Worm (Caenorhabditis elegans): ENCODE results near the gene F41G3.20.
A peak's percentile ranks its signal among the peaks of the same experiment; 100 is the strongest.

F41G3.20 gene

ce11 chrII:6721581-6721980, 29.2 kb downstream of the F41G3.20 start:
- no peak for TF ChIP-seq ets-5 (GFP tag; IDR thresholded peaks at IDR 0.05)
- TF ChIP-seq C34B4.2 (tag; optimal IDR thresholded peaks at IDR 0.05): no peak
- no peak for TF ChIP-seq unc-86 (tag; optimal IDR thresholded peaks at IDR 0.05)
- TF ChIP-seq aha-1 (tag; optimal IDR thresholded peaks at IDR 0.05): no peak
- no peak for TF ChIP-seq egl-27 (tag; optimal IDR thresholded peaks at IDR 0.05)
- no peak for TF ChIP-seq hpl-2 (GFP tag; optimal IDR thresholded peaks at IDR 0.05)
- TF ChIP-seq C16A3.4 (tag; optimal IDR thresholded peaks at IDR 0.05): no peak
- TF ChIP-seq lsy-2 (tag; optimal IDR thresholded peaks at IDR 0.05): peak; percentile 18 to 50
- no peak for TF ChIP-seq sup-37 (GFP tag; optimal IDR thresholded peaks at IDR 0.05)
- TF ChIP-seq lin-13 (GFP tag; optimal IDR thresholded peaks at IDR 0.05): no peak
- peak in 1 of 2 experiments; percentile 31 for TF ChIP-seq efl-1 (optimal IDR thresholded peaks at IDR 0.05)
- TF ChIP-seq efl-1 (GFP tag; optimal IDR thresholded peaks at IDR 0.05 in 1 of 2): peak; percentile 17 to 89
- TF ChIP-seq mef-2 (tag; optimal IDR thresholded peaks at IDR 0.05): no peak
- TF ChIP-seq lin-14 (GFP tag; optimal IDR thresholded peaks at IDR 0.05): peak; percentile 46
- TF ChIP-seq fos-1 (tag; optimal IDR thresholded peaks at IDR 0.05): no peak
- peak in 2 of 6 experiments; percentile 9 to 17 for TF ChIP-seq elt-3 (tag; optimal IDR thresholded peaks at IDR 0.05)
- TF ChIP-seq ceh-90 (tag; optimal IDR thresholded peaks at IDR 0.05): no peak
- TF ChIP-seq ceh-63 (GFP tag; optimal IDR thresholded peaks at IDR 0.05): no peak
- TF ChIP-seq aly-2 (tag; optimal IDR thresholded peaks at IDR 0.05): no peak
- 0 out of 2 replicates have a peak, but pooled peaks have one; percentile 9 for TF ChIP-seq grh-1 (GFP tag; IDR thresholded peaks at IDR 0.05)
- TF ChIP-seq ztf-11 (tag; optimal IDR thresholded peaks at IDR 0.05): no peak
- TF ChIP-seq mab-9 (GFP tag; IDR thresholded peaks at IDR 0.05): no peak
- peak; percentile 55 for TF ChIP-seq dsc-1 (tag; optimal IDR thresholded peaks at IDR 0.05)
- no peak for TF ChIP-seq snpc-4 (tag; optimal IDR thresholded peaks at IDR 0.05)
- TF ChIP-seq nhr-85 (tag): no peak
- no peak for TF ChIP-seq sptf-1 (tag; optimal IDR thresholded peaks at IDR 0.05)
- no peak for TF ChIP-seq fkh-8 (tag; optimal IDR thresholded peaks at IDR 0.05)
- no peak for TF ChIP-seq nhr-11 (tag; optimal IDR thresholded peaks at IDR 0.05)
- peak; percentile 13 to 53 for TF ChIP-seq lin-35 (GFP tag; optimal IDR thresholded peaks at IDR 0.05)
- no peak for TF ChIP-seq blmp-1 (tag; optimal IDR thresholded peaks at IDR 0.05)
- TF ChIP-seq irx-1 (tag; optimal IDR thresholded peaks at IDR 0.05): peak; percentile 32
- TF ChIP-seq tbx-2 (tag; optimal IDR thresholded peaks at IDR 0.05): no peak
- peak; percentile 32 for TF ChIP-seq swsn-7 (tag; optimal IDR thresholded peaks at IDR 0.05)
- no peak for TF ChIP-seq lin-39 (tag; optimal IDR thresholded peaks at IDR 0.05)
- no peak for TF ChIP-seq pag-3 (tag; optimal IDR thresholded peaks at IDR 0.05; ENCODE audit: borderline replicate concordance, insufficient read depth)
- TF ChIP-seq nhr-77 (tag; optimal IDR thresholded peaks at IDR 0.05): peak; percentile 45
- TF ChIP-seq fkh-10 (GFP tag; optimal IDR thresholded peaks at IDR 0.05): no peak
- no peak for TF ChIP-seq pqm-1 (tag; optimal IDR thresholded peaks at IDR 0.05)
- TF ChIP-seq zag-1 (tag; optimal IDR thresholded peaks at IDR 0.05): no peak
- TF ChIP-seq unc-30 (tag; optimal IDR thresholded peaks at IDR 0.05): no peak
- no peak for TF ChIP-seq Y116A8C.19 (tag; optimal IDR thresholded peaks at IDR 0.05; ENCODE audit: borderline replicate concordance)
- no peak for TF ChIP-seq unc-98 (GFP tag; IDR thresholded peaks at IDR 0.05)
- TF ChIP-seq unc-130 (tag; optimal IDR thresholded peaks at IDR 0.05): no peak
- no peak for TF ChIP-seq ceh-88 (GFP tag; IDR thresholded peaks at IDR 0.05)
- no peak for TF ChIP-seq elt-2 (tag; optimal IDR thresholded peaks at IDR 0.05)
- TF ChIP-seq C04F5.9 (tag; optimal IDR thresholded peaks at IDR 0.05): no peak
- no peak for TF ChIP-seq sox-4 (tag; optimal IDR thresholded peaks at IDR 0.05)
- peak; percentile 3 for TF ChIP-seq nhr-90 (tag; optimal IDR thresholded peaks at IDR 0.05; ENCODE audit: poor library complexity)
- TF ChIP-seq nhr-84 (tag; optimal IDR thresholded peaks at IDR 0.05): no peak
- TF ChIP-seq fkh-4 (tag; optimal IDR thresholded peaks at IDR 0.05; ENCODE audit: borderline replicate concordance): no peak
- TF ChIP-seq nhr-237 (tag; optimal IDR thresholded peaks at IDR 0.05): no peak
- no peak for TF ChIP-seq F16B12.6 (tag; optimal IDR thresholded peaks at IDR 0.05)
- TF ChIP-seq egl-13 (tag; optimal IDR thresholded peaks at IDR 0.05): no peak
- TF ChIP-seq efl-3 (GFP tag; optimal IDR thresholded peaks at IDR 0.05): no peak
- peak; percentile 48 for TF ChIP-seq rnt-1 (tag; optimal IDR thresholded peaks at IDR 0.05)

All from whole organism, L1 larva.